Fruit fly (Drosophila melanogaster): ENCODE results near the gene CG8679.

- no peak for TF ChIP-seq CTCF (optimal IDR thresholded peaks at IDR 0.05)
- TF ChIP-seq CG8478 (optimal IDR thresholded peaks at IDR 0.05) = no peak
Measured at dm6 chr2L:21251750-21252149, 33.4 kb upstream of the CG8679 start.
